Worm (Caenorhabditis elegans): ENCODE data around the gene dhhc-6.
A peak's percentile ranks its signal among the peaks of the same experiment; 100 is the strongest.

Gene dhhc-6

DNA sequence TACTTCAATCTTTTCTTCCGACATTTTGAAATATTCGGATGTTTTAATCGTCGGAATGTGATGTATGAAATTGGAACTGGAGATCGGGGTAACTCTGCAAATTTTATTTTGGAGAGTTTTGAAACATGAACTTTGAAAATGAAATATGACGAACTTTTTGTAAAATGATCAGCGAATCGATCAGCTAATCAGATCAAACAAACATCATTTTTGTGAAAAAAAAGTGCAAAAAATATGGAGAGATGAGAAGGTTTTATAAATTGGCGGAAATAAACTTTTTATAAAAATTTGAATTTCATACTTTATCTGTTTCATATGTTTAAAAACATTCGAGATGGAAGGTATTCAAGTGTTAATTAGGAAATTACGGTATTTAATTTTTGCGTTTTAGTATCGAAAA is 13.3 kb upstream of the dhhc-6 start, which contains the start of gene dlc-2:
TSS of gene dlc-2 (minus strand) at position 101 of the 400 bp plus-strand sequence.
- TF ChIP-seq pqm-1 (tag; optimal IDR thresholded peaks at IDR 0.05) (no peak), rbr-2 (tag; optimal IDR thresholded peaks at IDR 0.05) (no peak), hlh-30 (tag; optimal IDR thresholded peaks at IDR 0.05; ENCODE audit: insufficient read depth) (no peak), nhr-25 (tag; optimal IDR thresholded peaks at IDR 0.05; ENCODE audit: borderline replicate concordance, insufficient read depth) (no peak), unc-62 (GFP tag; optimal IDR thresholded peaks at IDR 0.05 in 1 of 2) (no peak), unc-62 (tag; optimal IDR thresholded peaks at IDR 0.05) (no peak), lin-38 (GFP tag; IDR thresholded peaks at IDR 0.05) (no peak), daf-16 (GFP tag; optimal IDR thresholded peaks at IDR 0.05) (no peak), daf-16 (tag; optimal IDR thresholded peaks at IDR 0.05) (no peak), nhr-76 (tag; optimal IDR thresholded peaks at IDR 0.05) (no peak), mdt-29 (GFP tag; IDR thresholded peaks at IDR 0.05) (no peak), unc-130 (GFP tag; optimal IDR thresholded peaks at IDR 0.05) (no peak), sdz-12 (GFP tag; optimal IDR thresholded peaks at IDR 0.05) (no peak), nhr-102 (tag; optimal IDR thresholded peaks at IDR 0.05) (no peak)

DNA sequence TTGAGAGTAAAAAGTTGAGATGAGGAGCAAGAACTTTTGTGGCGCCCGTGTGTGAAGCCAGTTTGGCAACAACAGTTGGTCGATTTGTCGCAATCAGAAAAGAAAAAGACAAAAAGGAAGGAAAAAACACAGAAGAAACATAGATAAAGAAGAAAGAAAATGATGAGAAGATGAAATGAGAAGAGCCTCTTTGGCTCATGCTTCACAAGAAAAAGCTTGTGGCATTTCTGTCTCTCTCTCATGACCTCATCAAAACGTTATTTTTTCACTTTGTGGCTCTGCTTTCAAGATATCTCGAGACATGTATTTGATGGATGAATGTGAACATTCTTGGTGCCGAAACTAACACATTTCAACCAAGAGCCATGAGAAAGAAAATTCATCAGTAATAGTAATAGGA is 11.7 kb upstream of the dhhc-6 start:
- TF ChIP-seq daf-16 (GFP tag; optimal IDR thresholded peaks at IDR 0.05) (peak in 1 of 2 experiments; percentile 21), daf-16 (tag; optimal IDR thresholded peaks at IDR 0.05) (no peak), dpl-1 (GFP tag; optimal IDR thresholded peaks at IDR 0.05) (no peak), ztf-7 (tag; optimal IDR thresholded peaks at IDR 0.05) (no peak), hif-1 (tag; optimal IDR thresholded peaks at IDR 0.05) (no peak), T20F7.1 (GFP tag; optimal IDR thresholded peaks at IDR 0.05) (no peak), daf-19 (GFP tag; conservative IDR thresholded peaks at IDR 0.05) (no peak), hlh-30 (tag; optimal IDR thresholded peaks at IDR 0.05; ENCODE audit: insufficient read depth) (peak; percentile 56), unc-62 (GFP tag; optimal IDR thresholded peaks at IDR 0.05 in 1 of 2) (peak in 1 of 2 experiments; percentile 10), unc-62 (tag; optimal IDR thresholded peaks at IDR 0.05) (no peak), hlh-11 (tag; optimal IDR thresholded peaks at IDR 0.05) (peak; percentile 42)

DNA sequence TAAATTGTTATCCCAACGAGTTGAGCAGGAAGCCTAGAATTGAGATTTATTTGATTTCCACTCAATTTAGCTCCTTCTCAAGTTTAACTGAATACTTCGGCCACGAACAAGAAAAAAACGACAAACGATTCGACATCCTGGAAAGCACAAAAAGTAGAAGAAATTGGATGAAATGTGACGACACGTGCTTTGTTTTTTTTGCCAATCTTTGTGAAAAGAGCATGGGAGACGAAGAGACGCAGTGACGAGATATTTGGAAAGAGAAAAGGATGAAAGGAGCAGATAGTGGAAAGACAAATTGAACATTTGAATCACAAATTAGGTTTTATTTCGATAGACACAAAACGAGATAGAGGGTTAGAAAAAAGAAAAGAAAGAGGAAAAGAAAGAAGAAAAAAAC is 10.3 kb upstream of the dhhc-6 start:
- TF ChIP-seq dpl-1 (GFP tag; optimal IDR thresholded peaks at IDR 0.05) (no peak), hlh-30 (tag; optimal IDR thresholded peaks at IDR 0.05; ENCODE audit: insufficient read depth) (peak; percentile 34), spr-3 (GFP tag; optimal IDR thresholded peaks at IDR 0.05) (no peak), rbr-2 (tag; optimal IDR thresholded peaks at IDR 0.05) (peak; percentile 6), zfp-2 (tag; optimal IDR thresholded peaks at IDR 0.05) (no peak), egl-27 (tag; optimal IDR thresholded peaks at IDR 0.05) (no peak), nhr-76 (tag; optimal IDR thresholded peaks at IDR 0.05) (no peak), ceh-44 (GFP tag; IDR thresholded peaks at IDR 0.05) (no peak), ces-1 (GFP tag; optimal IDR thresholded peaks at IDR 0.05) (peak; percentile 28), nhr-10 (tag; optimal IDR thresholded peaks at IDR 0.05) (no peak), fos-1 (tag; optimal IDR thresholded peaks at IDR 0.05) (no peak), mxl-2 (GFP tag; conservative IDR thresholded peaks at IDR 0.05) (no peak), mep-1 (tag; optimal IDR thresholded peaks at IDR 0.05) (peak; percentile 17), unc-130 (GFP tag; optimal IDR thresholded peaks at IDR 0.05) (no peak), sdz-12 (GFP tag; optimal IDR thresholded peaks at IDR 0.05) (no peak), fkh-10 (GFP tag; optimal IDR thresholded peaks at IDR 0.05) (peak; percentile 50), ceh-62 (tag; optimal IDR thresholded peaks at IDR 0.05) (no peak), zfp-3 (GFP tag; conservative IDR thresholded peaks at IDR 0.05) (no peak), ctbp-1 (GFP tag; IDR thresholded peaks at IDR 0.05) (no peak), zip-2 (tag; optimal IDR thresholded peaks at IDR 0.05) (no peak), mes-2 (tag; optimal IDR thresholded peaks at IDR 0.05; ENCODE audit: poor library complexity, severe bottlenecking) (no peak), ama-1 (optimal IDR thresholded peaks at IDR 0.05) (peak; percentile 29), lsy-2 (tag; optimal IDR thresholded peaks at IDR 0.05) (peak in 1 of 2 experiments; percentile 32), F49E8.2 (tag; optimal IDR thresholded peaks at IDR 0.05; ENCODE audit: borderline replicate concordance) (no peak), mdl-1 (tag; optimal IDR thresholded peaks at IDR 0.05) (peak in 1 of 2 experiments; percentile 24)
